Worm (Caenorhabditis elegans) whole organism, early embryonic: ENCODE results near the gene msp-81.

Experiments used
- B0310.2 ChIP-seq: sonication (generic microtip); optimal IDR thresholded peaks from 2 replicates; lab custom pipeline; 2016; ENCODE audit warnings: mild to moderate bottlenecking, missing genetic modification characterization, missing compliant biosample characterization
- F13C5.2 ChIP-seq: sonication (generic microtip); optimal IDR thresholded peaks from 2 replicates; lab custom pipeline; 2017; ENCODE audit warnings: mild to moderate bottlenecking, missing genetic modification characterization, inconsistent platforms, missing compliant biosample characterization
- aly-1 ChIP-seq: sonication (generic microtip); optimal IDR thresholded peaks from 2 replicates; lab custom pipeline; 2016; ENCODE audit warnings: missing genetic modification characterization, missing compliant biosample characterization
- ama-1 ChIP-seq: fragments of 150-350 bp; optimal IDR thresholded peaks from 2 replicates; lab custom pipeline; 2014
- ceh-13 ChIP-seq: fragments of 200-800 bp; sonication (Bioruptor generic); optimal IDR thresholded peaks from 2 replicates; lab custom pipeline; 2018; ENCODE audit warnings: mild to moderate bottlenecking, missing genetic modification characterization, missing compliant biosample characterization
- ceh-36 ChIP-seq: sonication (generic microtip); optimal IDR thresholded peaks from 2 replicates; lab custom pipeline; 2016; ENCODE audit warnings: missing genetic modification characterization, inconsistent platforms, missing compliant biosample characterization
- ets-7 ChIP-seq: sonication (generic microtip); optimal IDR thresholded peaks from 2 replicates; lab custom pipeline; 2016; ENCODE audit warnings: missing genotype, missing genetic modification characterization, missing compliant biosample characterization
- flt-1 ChIP-seq: fragments of 200-800 bp; sonication (Bioruptor generic); IDR thresholded peaks from 2 replicates; pipeline ENCODE4 v1.3.6; 2022; ENCODE audit warnings: missing genetic modification characterization, missing compliant biosample characterization
- hmbx-1 ChIP-seq: sonication (generic microtip); optimal IDR thresholded peaks from 2 replicates; lab custom pipeline; 2016; ENCODE audit warnings: mild to moderate bottlenecking, missing genetic modification characterization, missing compliant biosample characterization
- hmg-4 ChIP-seq: fragments of 200-800 bp; sonication (Bioruptor generic); optimal IDR thresholded peaks from 2 replicates; lab custom pipeline; 2018; ENCODE audit warnings: mild to moderate bottlenecking, missing genetic modification characterization, missing compliant biosample characterization
- hnd-1 ChIP-seq: sonication (generic microtip); optimal IDR thresholded peaks from 2 replicates; lab custom pipeline; 2016; ENCODE audit warnings: missing genetic modification characterization, missing compliant biosample characterization
- pes-1 ChIP-seq: fragments of 200-800 bp; sonication (Bioruptor generic); IDR thresholded peaks from 2 replicates; pipeline ENCODE4 v1.3.6; 2022; ENCODE audit warnings: missing genetic modification reagents, missing genetic modification characterization, missing compliant biosample characterization
- scrt-1 ChIP-seq: fragments of 200-800 bp; sonication (Bioruptor generic); IDR thresholded peaks from 2 replicates; pipeline ENCODE4 v1.3.6; 2022; ENCODE audit warnings: missing genetic modification characterization, missing compliant biosample characterization
- sea-1 ChIP-seq: fragments of 200-800 bp; sonication (Bioruptor generic); conservative IDR thresholded peaks from 2 replicates; pipeline ENCODE4 v1.3.6; 2022; ENCODE audit warnings: missing genetic modification characterization, missing compliant biosample characterization
- tbx-11 ChIP-seq: fragments of 200-800 bp; sonication (Bioruptor generic); IDR thresholded peaks from 2 replicates; pipeline ENCODE4 v1.3.6; 2022; ENCODE audit warnings: missing genetic modification characterization, missing compliant biosample characterization
- tbx-37 ChIP-seq: fragments of 200-800 bp; sonication (Bioruptor generic); conservative IDR thresholded peaks from 2 replicates; pipeline ENCODE4 v1.3.6; 2022; ENCODE audit warnings: missing genetic modification reagents, missing genetic modification characterization, missing compliant biosample characterization
- tra-4 ChIP-seq: sonication (generic microtip); optimal IDR thresholded peaks from 2 replicates; lab custom pipeline; 2017; ENCODE audit warnings: missing genetic modification characterization, missing compliant biosample characterization

The msp-81 gene

ce11 chrIV:9824480-9824879 is 11.7 kb downstream of the msp-81 start, which contains the start of gene catp-6:
TSS of gene catp-6 (minus strand) at chrIV:9824580.
- no peak for TF ChIP-seq flt-1 (GFP tag; lab: Robert Waterston, UW)
- TF ChIP-seq tbx-37 (GFP tag; lab: Robert Waterston, UW): no peak
- no peak for TF ChIP-seq B0310.2 (tag; lab: Kevin White, UChicago)
- TF ChIP-seq tra-4 (tag; lab: Kevin White, UChicago): no peak
- no peak for TF ChIP-seq tbx-11 (GFP tag; lab: Robert Waterston, UW)
- TF ChIP-seq aly-1 (tag; lab: Kevin White, UChicago): no peak
- TF ChIP-seq sea-1 (GFP tag; lab: Robert Waterston, UW): no peak
- TF ChIP-seq hmbx-1 (tag; lab: Kevin White, UChicago): no peak
- no peak for TF ChIP-seq ceh-13
- TF ChIP-seq F13C5.2 (tag; lab: Kevin White, UChicago): no peak
- TF ChIP-seq scrt-1 (GFP tag; lab: Robert Waterston, UW): no peak
- no peak for TF ChIP-seq pes-1 (GFP tag; lab: Robert Waterston, UW)
- no peak for TF ChIP-seq hnd-1
- TF ChIP-seq ets-7 (tag; lab: Kevin White, UChicago): no peak

DNA sequence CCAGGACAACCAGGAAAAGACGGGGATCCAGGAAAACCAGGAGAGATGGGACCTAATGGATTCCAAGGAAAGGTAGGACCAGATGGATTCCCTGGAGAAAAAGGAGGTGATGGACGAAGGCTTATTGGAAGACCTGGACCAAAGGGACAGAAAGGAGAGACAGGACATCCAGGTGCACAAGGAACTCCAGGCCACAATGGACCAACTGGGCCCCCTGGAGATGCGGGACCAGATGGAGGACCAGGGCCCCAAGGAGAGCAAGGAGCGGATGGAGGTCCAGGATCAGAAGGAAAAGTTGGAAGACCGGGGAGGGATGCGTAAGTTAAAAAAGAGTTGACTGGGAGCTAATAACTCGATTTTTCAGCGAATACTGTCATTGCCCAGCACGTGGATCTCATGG is 13.6 kb downstream of the msp-81 start:
- TF ChIP-seq F13C5.2 (tag; lab: Kevin White, UChicago): no peak
- no peak for TF ChIP-seq ceh-13
- TF ChIP-seq scrt-1 (GFP tag; lab: Robert Waterston, UW): no peak
- TF ChIP-seq tbx-37 (GFP tag; lab: Robert Waterston, UW): no peak
- TF ChIP-seq B0310.2 (tag; lab: Kevin White, UChicago): no peak
- no peak for TF ChIP-seq ama-1 (lab: Kevin White, UChicago)
- TF ChIP-seq sea-1 (GFP tag; lab: Robert Waterston, UW): no peak
- TF ChIP-seq flt-1 (GFP tag; lab: Robert Waterston, UW): no peak
- no peak for TF ChIP-seq hmbx-1 (tag; lab: Kevin White, UChicago)
- TF ChIP-seq hnd-1: no peak
- no peak for TF ChIP-seq tbx-11 (GFP tag; lab: Robert Waterston, UW)
- TF ChIP-seq ets-7 (tag; lab: Kevin White, UChicago): no peak
- no peak for TF ChIP-seq aly-1 (tag; lab: Kevin White, UChicago)
- no peak for TF ChIP-seq pes-1 (GFP tag; lab: Robert Waterston, UW)
- TF ChIP-seq ceh-36 (tag; lab: Kevin White, UChicago): no peak

ce11 chrIV:9821621-9822020 is 14.6 kb downstream of the msp-81 start, which contains the start of gene col-123:
TSS of gene col-123 (plus strand) at chrIV:9821921.
- TF ChIP-seq B0310.2 (tag; lab: Kevin White, UChicago) (no peak), pes-1 (GFP tag; lab: Robert Waterston, UW) (no peak), F13C5.2 (tag; lab: Kevin White, UChicago) (no peak), ets-7 (tag; lab: Kevin White, UChicago) (no peak), scrt-1 (GFP tag; lab: Robert Waterston, UW) (no peak), hnd-1 (no peak), tbx-11 (GFP tag; lab: Robert Waterston, UW) (no peak), hmbx-1 (tag; lab: Kevin White, UChicago) (no peak), ama-1 (lab: Kevin White, UChicago) (no peak)

DNA sequence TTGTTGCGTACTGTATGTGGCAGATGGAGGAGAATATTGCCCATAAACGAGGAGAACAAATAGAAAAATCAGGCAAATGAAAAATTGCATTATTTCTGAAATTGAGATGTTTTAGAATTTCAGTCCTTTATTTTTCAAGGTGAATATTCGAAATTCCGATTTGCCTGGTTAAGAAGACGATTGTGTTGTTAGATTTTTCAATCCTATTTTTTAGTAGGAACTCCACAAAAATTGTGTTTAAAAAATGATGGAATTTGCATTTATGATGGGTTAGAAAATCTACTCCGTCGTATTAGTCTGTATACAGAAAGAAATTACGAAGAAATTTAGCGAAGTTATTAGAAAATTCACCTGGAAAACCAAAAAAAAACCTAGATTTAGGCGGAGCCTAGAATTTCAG is 20.8 kb downstream of the msp-81 start, which contains the start of gene egl-20:
TSS of gene egl-20 (minus strand) at position 101 of the 400 bp plus-strand sequence.
- TF ChIP-seq aly-1 (tag; lab: Kevin White, UChicago) (no peak), sea-1 (GFP tag; lab: Robert Waterston, UW) (no peak), scrt-1 (GFP tag; lab: Robert Waterston, UW) (no peak), F13C5.2 (tag; lab: Kevin White, UChicago) (no peak), tra-4 (tag; lab: Kevin White, UChicago) (no peak), pes-1 (GFP tag; lab: Robert Waterston, UW) (no peak), hmbx-1 (tag; lab: Kevin White, UChicago) (no peak), B0310.2 (tag; lab: Kevin White, UChicago) (no peak), ceh-36 (tag; lab: Kevin White, UChicago) (no peak), tbx-37 (GFP tag; lab: Robert Waterston, UW) (no peak), hnd-1 (no peak), tbx-11 (GFP tag; lab: Robert Waterston, UW) (no peak), ama-1 (lab: Kevin White, UChicago) (no peak), hmg-4 (GFP tag; lab: Kevin White, UChicago) (no peak), flt-1 (GFP tag; lab: Robert Waterston, UW) (no peak), ets-7 (tag; lab: Kevin White, UChicago) (no peak), ceh-13 (no peak)

ce11 chrIV:9811487-9811886 is 24.7 kb downstream of the msp-81 start:
- TF ChIP-seq scrt-1 (GFP tag; lab: Robert Waterston, UW): no peak
- no peak for TF ChIP-seq sea-1 (GFP tag; lab: Robert Waterston, UW)
- TF ChIP-seq tbx-11 (GFP tag; lab: Robert Waterston, UW): no peak
- TF ChIP-seq ceh-13: no peak
- TF ChIP-seq aly-1 (tag; lab: Kevin White, UChicago): no peak
- no peak for TF ChIP-seq pes-1 (GFP tag; lab: Robert Waterston, UW)
- no peak for TF ChIP-seq hmg-4 (GFP tag; lab: Kevin White, UChicago)
- TF ChIP-seq ets-7 (tag; lab: Kevin White, UChicago): no peak
- no peak for TF ChIP-seq ama-1 (lab: Kevin White, UChicago)
- TF ChIP-seq tra-4 (tag; lab: Kevin White, UChicago): no peak
- no peak for TF ChIP-seq tbx-37 (GFP tag; lab: Robert Waterston, UW)
- no peak for TF ChIP-seq hnd-1
- no peak for TF ChIP-seq ceh-36 (tag; lab: Kevin White, UChicago)
- TF ChIP-seq F13C5.2 (tag; lab: Kevin White, UChicago): no peak
- no peak for TF ChIP-seq hmbx-1 (tag; lab: Kevin White, UChicago)
- TF ChIP-seq flt-1 (GFP tag; lab: Robert Waterston, UW): no peak
- TF ChIP-seq B0310.2 (tag; lab: Kevin White, UChicago): no peak

ce11 chrIV:9810633-9811032 is 25.6 kb downstream of the msp-81 start, which contains the start of gene dct-15:
TSS of gene dct-15 (minus strand) at chrIV:9810733.
- TF ChIP-seq tra-4 (tag; lab: Kevin White, UChicago) (no peak), hmg-4 (GFP tag; lab: Kevin White, UChicago) (no peak)
